Worm (Caenorhabditis elegans): ENCODE results near the gene B0457.6.
A peak's percentile ranks its signal among the peaks of the same experiment; 100 is the strongest.

ce11 chrII:8897244-8897643, 25.0 kb upstream of the B0457.6 start:
- TF ChIP-seq flt-1 (GFP tag; IDR thresholded peaks at IDR 0.05) (no peak), ama-1 (optimal IDR thresholded peaks at IDR 0.05) (no peak), scrt-1 (GFP tag; IDR thresholded peaks at IDR 0.05) (no peak), aly-1 (tag; optimal IDR thresholded peaks at IDR 0.05) (no peak), sea-1 (GFP tag; conservative IDR thresholded peaks at IDR 0.05) (no peak), ets-7 (tag; optimal IDR thresholded peaks at IDR 0.05) (peak; percentile 64), pes-1 (GFP tag; IDR thresholded peaks at IDR 0.05) (no peak), hnd-1 (tag; optimal IDR thresholded peaks at IDR 0.05) (no peak), ceh-13 (GFP tag; optimal IDR thresholded peaks at IDR 0.05) (no peak), tbx-11 (GFP tag; IDR thresholded peaks at IDR 0.05) (no peak), tbx-37 (GFP tag; conservative IDR thresholded peaks at IDR 0.05) (no peak), F13C5.2 (tag; optimal IDR thresholded peaks at IDR 0.05) (no peak), hmbx-1 (tag; optimal IDR thresholded peaks at IDR 0.05) (no peak)
